Fruit fly (Drosophila melanogaster) S2 (cell line): ENCODE measurements around the gene CG9222.

Source experiments
- CG8478 ChIP-seq: fragments of >200 bp; optimal IDR thresholded peaks from 2 replicates; lab custom pipeline; 2018
- CTCF ChIP-seq, 2 experiments: fragments of >200 bp; optimal IDR thresholded peaks; 2 replicates each; lab custom pipeline; 2018

dm6 chr2L:6118212-6118611 lies 12.6 kb upstream of the CG9222 start, which contains the start of gene CG31642:
- no peak for TF ChIP-seq CG8478
- no peak for TF ChIP-seq CTCF (optimal IDR thresholded peaks at IDR 0.05; lab: Kevin White, UChicago)
